Worm (Caenorhabditis elegans): Measurements from ENCODE around the gene fubl-2.

fubl-2 gene

DNA sequence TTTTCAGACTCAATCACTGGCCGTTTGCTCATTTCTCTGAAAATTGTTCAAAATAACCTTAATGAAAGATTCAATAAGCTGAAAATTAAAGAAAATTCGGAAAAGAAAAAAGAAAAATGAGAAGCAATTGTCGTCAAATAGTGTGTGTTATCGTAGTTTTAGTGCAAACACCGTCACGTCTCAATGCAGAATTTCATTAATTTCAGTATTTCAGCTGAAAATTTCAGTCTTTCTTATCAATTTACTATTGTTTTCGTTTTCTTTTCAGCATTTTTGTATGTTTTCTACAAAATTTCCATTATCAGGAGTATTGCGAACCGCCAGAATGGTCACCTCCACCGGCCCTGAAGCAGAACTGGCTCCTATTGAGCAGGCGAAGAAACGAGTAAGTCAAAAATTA, 35.3 kb upstream of the fubl-2 start, which contains the start of the genes B0280.9 and rpia-1:
Gene B0280.9, minus strand, starts transcription at position 36 of the 400 bp plus-strand sequence.
Gene rpia-1, plus strand, starts transcription at position 269 of the 400 bp plus-strand sequence.
- TF ChIP-seq pha-2 (tag; optimal IDR thresholded peaks at IDR 0.05) (no peak), nfya-1 (tag; optimal IDR thresholded peaks at IDR 0.05) (peak; percentile 2), elt-2 (tag; optimal IDR thresholded peaks at IDR 0.05) (peak; percentile 23), nhr-11 (tag; optimal IDR thresholded peaks at IDR 0.05) (no peak), C38D4.7 (GFP tag; optimal IDR thresholded peaks at IDR 0.05) (no peak), ceh-34 (tag; optimal IDR thresholded peaks at IDR 0.05) (no peak), hlh-13 (GFP tag; optimal IDR thresholded peaks at IDR 0.05) (no peak), unc-42 (tag; optimal IDR thresholded peaks at IDR 0.05) (peak; percentile 6), ceh-48 (tag; optimal IDR thresholded peaks at IDR 0.05) (no peak)

- TF ChIP-seq unc-86 (tag; optimal IDR thresholded peaks at IDR 0.05), result no peak
Observed at ce11 chrIII:7120477-7120876, 32.9 kb upstream of the fubl-2 start.

DNA sequence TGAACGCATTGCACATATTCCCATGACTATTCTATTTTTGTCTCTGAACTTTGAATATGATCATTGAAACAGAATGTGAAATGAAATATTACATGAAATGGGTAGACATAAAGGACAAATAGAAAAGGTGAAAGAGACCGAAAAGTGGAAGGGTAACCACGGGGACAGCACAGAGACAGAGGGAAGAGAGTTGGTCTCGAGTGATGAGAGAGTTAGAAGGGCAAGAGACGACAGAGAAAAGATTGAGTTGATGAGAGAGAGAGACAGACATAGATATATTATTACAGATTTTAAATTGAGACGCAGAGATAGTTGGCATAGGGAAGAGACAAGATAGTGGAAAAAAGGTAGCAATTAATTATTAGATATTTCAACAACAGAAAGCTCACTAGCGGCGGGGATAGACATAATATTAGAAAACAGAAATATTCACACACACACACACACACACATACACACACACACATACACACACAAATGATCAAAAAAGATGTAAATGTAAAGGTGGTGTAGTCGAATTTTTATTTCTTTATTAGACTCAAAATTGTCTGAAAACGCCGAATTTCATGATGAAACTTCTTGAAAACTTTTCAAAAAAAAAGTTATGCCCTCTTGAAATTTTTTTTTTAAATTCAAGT, 29.2 kb upstream of the fubl-2 start:
- TF ChIP-seq madf-2 (tag; optimal IDR thresholded peaks at IDR 0.05) (no peak), hlh-8 (tag; optimal IDR thresholded peaks at IDR 0.05) (no peak), fax-1 (tag; optimal IDR thresholded peaks at IDR 0.05) (no peak), hlh-30 (tag; optimal IDR thresholded peaks at IDR 0.05; ENCODE audit: insufficient read depth) (peak; percentile 81), npax-4 (tag; optimal IDR thresholded peaks at IDR 0.05) (no peak), ceh-45 (GFP tag; IDR thresholded peaks at IDR 0.05) (no peak), ceh-2 (tag; optimal IDR thresholded peaks at IDR 0.05) (no peak), ama-1 (optimal IDR thresholded peaks at IDR 0.05) (no peak), C08G9.2 (tag; optimal IDR thresholded peaks at IDR 0.05) (no peak), tbx-2 (tag; optimal IDR thresholded peaks at IDR 0.05) (peak; percentile 52), hlh-13 (GFP tag; optimal IDR thresholded peaks at IDR 0.05) (no peak), lim-6 (tag; optimal IDR thresholded peaks at IDR 0.05) (no peak), K09A11.1 (tag; optimal IDR thresholded peaks at IDR 0.05; ENCODE audit: insufficient read depth) (no peak), ets-4 (tag; optimal IDR thresholded peaks at IDR 0.05) (no peak), elt-4 (tag; optimal IDR thresholded peaks at IDR 0.05) (no peak), ceh-48 (tag; optimal IDR thresholded peaks at IDR 0.05) (no peak), ceh-18 (tag; optimal IDR thresholded peaks at IDR 0.05) (peak; percentile 41), tbx-7 (tag; optimal IDR thresholded peaks at IDR 0.05) (no peak), gmeb-2 (tag; optimal IDR thresholded peaks at IDR 0.05) (no peak), dve-1 (tag; optimal IDR thresholded peaks at IDR 0.05) (no peak), zip-5 (tag; optimal IDR thresholded peaks at IDR 0.05) (no peak), dmd-4 (tag; optimal IDR thresholded peaks at IDR 0.05; ENCODE audit: borderline replicate concordance) (no peak), ceh-30 (tag; optimal IDR thresholded peaks at IDR 0.05) (no peak), ceh-22 (tag; optimal IDR thresholded peaks at IDR 0.05) (no peak), unc-42 (tag; optimal IDR thresholded peaks at IDR 0.05) (no peak), fkh-6 (tag; optimal IDR thresholded peaks at IDR 0.05) (no peak), F13H6.1 (tag; optimal IDR thresholded peaks at IDR 0.05) (no peak), ceh-14 (tag; optimal IDR thresholded peaks at IDR 0.05) (peak; percentile 10), nfya-1 (tag; optimal IDR thresholded peaks at IDR 0.05) (peak; percentile 61), sox-2 (GFP tag; IDR thresholded peaks at IDR 0.05) (no peak), ceh-34 (tag; optimal IDR thresholded peaks at IDR 0.05) (peak; percentile 40), sdc-2 (tag; optimal IDR thresholded peaks at IDR 0.05) (no peak), che-1 (tag; optimal IDR thresholded peaks at IDR 0.05) (no peak), unc-55 (GFP tag; optimal IDR thresholded peaks at IDR 0.05) (peak; percentile 44), lin-11 (tag; optimal IDR thresholded peaks at IDR 0.05) (no peak), pat-9 (tag; optimal IDR thresholded peaks at IDR 0.05) (no peak), unc-86 (tag; optimal IDR thresholded peaks at IDR 0.05) (no peak), pha-2 (tag; optimal IDR thresholded peaks at IDR 0.05) (no peak), ref-2 (tag; optimal IDR thresholded peaks at IDR 0.05) (peak; percentile 27), pros-1 (tag; optimal IDR thresholded peaks at IDR 0.05) (peak; percentile 41), mec-3 (tag; optimal IDR thresholded peaks at IDR 0.05; ENCODE audit: borderline replicate concordance) (no peak), pqm-1 (tag; optimal IDR thresholded peaks at IDR 0.05) (no peak)
